Fruit fly (Drosophila melanogaster) whole organism, embryonic: ENCODE results near the gene janA.

ENCODE experiments used
- ATbp ChIP-seq: fragments of 200-800 bp; sonication (Bioruptor generic); optimal IDR thresholded peaks from 2 replicates; lab custom pipeline; 2017; ENCODE audit warnings: missing biosample characterization, mild to moderate bottlenecking, missing genetic modification characterization, missing genetic modification reagents
- CG10462 ChIP-seq: fragments of 200-800 bp; sonication (Bioruptor generic); optimal IDR thresholded peaks from 2 replicates; lab custom pipeline; 2016; ENCODE audit warnings: missing biosample characterization, missing genetic modification characterization
- CG11247 ChIP-seq: fragments of 200-800 bp; sonication (Bioruptor generic); IDR thresholded peaks from 2 replicates; pipeline ENCODE4 v1.3.6; 2022; ENCODE audit warnings: missing biosample characterization, missing genetic modification characterization
- CG12071 ChIP-seq: fragments of 200-800 bp; sonication (Bioruptor generic); optimal IDR thresholded peaks from 3 replicates; lab custom pipeline; 2018; ENCODE audit warnings: missing biosample characterization, mild to moderate bottlenecking, missing genetic modification characterization
- CG12219 ChIP-seq: fragments of 200-800 bp; sonication (Bioruptor generic); optimal IDR thresholded peaks from 3 replicates; lab custom pipeline; 2018; ENCODE audit warnings: missing biosample characterization, mild to moderate bottlenecking, missing genetic modification characterization
- CG12236 ChIP-seq: fragments of 200-800 bp; sonication (Bioruptor generic); optimal IDR thresholded peaks from 2 replicates; lab custom pipeline; 2016; ENCODE audit warnings: missing biosample characterization, missing genetic modification characterization
- CG13624 ChIP-seq: fragments of 200-800 bp; sonication (Bioruptor generic); optimal IDR thresholded peaks from 2 replicates; lab custom pipeline; 2016; ENCODE audit warnings: missing biosample characterization, missing genetic modification characterization
- CG15269 ChIP-seq: fragments of 200-800 bp; sonication (Bioruptor generic); optimal IDR thresholded peaks from 2 replicates; lab custom pipeline; 2018; ENCODE audit warnings: missing biosample characterization, mild to moderate bottlenecking, missing genetic modification characterization, moderate library complexity
- CG15601 ChIP-seq: fragments of 200-800 bp; sonication (Bioruptor generic); optimal IDR thresholded peaks from 3 replicates; lab custom pipeline; 2019; ENCODE audit warnings: missing biosample characterization, mild to moderate bottlenecking, missing genetic modification characterization, moderate library complexity
- CG1603 ChIP-seq: fragments of 200-800 bp; sonication (Bioruptor generic); optimal IDR thresholded peaks from 2 replicates; lab custom pipeline; 2019; ENCODE audit warnings: missing biosample characterization, mild to moderate bottlenecking, missing genetic modification characterization, moderate library complexity
- CG16815 ChIP-seq: fragments of 200-800 bp; sonication (Bioruptor generic); optimal IDR thresholded peaks from 3 replicates; lab custom pipeline; 2017; ENCODE audit warnings: missing biosample characterization, mild to moderate bottlenecking, missing genetic modification characterization
- CG3407 ChIP-seq: fragments of 200-800 bp; sonication (Bioruptor generic); optimal IDR thresholded peaks from 2 replicates; lab custom pipeline; 2018; ENCODE audit warnings: missing biosample characterization, mild to moderate bottlenecking, missing genetic modification characterization
- CG34422 ChIP-seq: fragments of 200-800 bp; sonication (Bioruptor generic); IDR thresholded peaks from 3 replicates; pipeline ENCODE4 v1.3.6; 2022; ENCODE audit warnings: missing biosample characterization, missing genetic modification characterization
- CG4282 ChIP-seq: fragments of 200-800 bp; sonication (Bioruptor generic); optimal IDR thresholded peaks from 2 replicates; lab custom pipeline; 2016; ENCODE audit warnings: missing biosample characterization, missing genetic modification characterization
- CG6689 ChIP-seq: fragments of 200-800 bp; sonication (Bioruptor generic); IDR thresholded peaks from 2 replicates; pipeline ENCODE4 v1.3.6; 2022; ENCODE audit warnings: missing biosample characterization, missing genetic modification characterization
- CG6765 ChIP-seq: fragments of 200-800 bp; sonication (Bioruptor generic); optimal IDR thresholded peaks from 3 replicates; lab custom pipeline; 2017; ENCODE audit warnings: missing biosample characterization, mild to moderate bottlenecking, missing genetic modification characterization
- CG7963 ChIP-seq: fragments of 200-800 bp; sonication (Bioruptor generic); IDR thresholded peaks from 3 replicates; pipeline ENCODE4 v1.3.6; 2022; ENCODE audit warnings: missing biosample characterization, missing genetic modification characterization; ENCODE audit not compliant: partially characterized antibody
- CG8944 ChIP-seq: fragments of 200-800 bp; sonication (Bioruptor generic); optimal IDR thresholded peaks from 3 replicates; lab custom pipeline; 2016; ENCODE audit warnings: missing biosample characterization, missing genetic modification characterization
- CG9609 ChIP-seq: fragments of 200-800 bp; sonication (Bioruptor generic); optimal IDR thresholded peaks from 3 replicates; lab custom pipeline; 2016; ENCODE audit warnings: missing biosample characterization, missing genetic modification characterization
- Camta ChIP-seq: fragments of 200-800 bp; sonication (Bioruptor generic); optimal IDR thresholded peaks from 2 replicates; lab custom pipeline; 2016; ENCODE audit warnings: missing biosample characterization, missing genetic modification characterization
- Dll ChIP-seq: fragments of 200-800 bp; sonication (Bioruptor generic); IDR thresholded peaks from 4 replicates; pipeline ENCODE4 v1.3.6; 2022; ENCODE audit warnings: missing biosample characterization, missing genetic modification characterization; ENCODE audit not compliant: partially characterized antibody
- E2f2 ChIP-seq: fragments of 200-800 bp; sonication (Bioruptor generic); IDR thresholded peaks from 2 replicates; pipeline ENCODE4 v1.3.6; 2022; ENCODE audit warnings: missing biosample characterization, missing genetic modification characterization
- Hmx ChIP-seq: fragments of 200-800 bp; sonication (Bioruptor generic); optimal IDR thresholded peaks from 2 replicates; lab custom pipeline; 2016; ENCODE audit warnings: missing biosample characterization, missing genetic modification characterization
- Hr51 ChIP-seq, 2 experiments: fragments of 200-800 bp; sonication (Bioruptor generic); optimal IDR thresholded peaks; 2 replicates in 1 of 2; 3 replicates in 1 of 2; lab custom pipeline; 2016 to 2018; ENCODE audit warnings: missing biosample characterization in 2 of 2, missing genetic modification characterization in 2 of 2, mild to moderate bottlenecking in 1 of 2, moderate library complexity in 1 of 2
- Opbp ChIP-seq: fragments of 200-800 bp; sonication (Bioruptor generic); IDR thresholded peaks from 3 replicates; pipeline ENCODE4 v1.3.6; 2022; ENCODE audit warnings: missing biosample characterization, missing genetic modification characterization; ENCODE audit not compliant: partially characterized antibody
- Trl ChIP-seq, 3 experiments: fragments of >200 bp in 2 of 3; fragments of 200-800 bp in 1 of 3; sonication (Bioruptor generic) in 1 of 3; optimal IDR thresholded peaks; 2 replicates in 1 of 3; 3 replicates in 2 of 3; lab custom pipeline; 2016 to 2017; ENCODE audit warnings: missing biosample characterization in 1 of 3, missing genetic modification characterization in 1 of 3
- YL-1 ChIP-seq: fragments of 200-800 bp; sonication (Bioruptor generic); optimal IDR thresholded peaks from 3 replicates; lab custom pipeline; 2017; ENCODE audit warnings: missing biosample characterization, mild to moderate bottlenecking, missing genetic modification characterization
- amos ChIP-seq: fragments of 200-800 bp; sonication (Bioruptor generic); IDR thresholded peaks from 2 replicates; pipeline ENCODE4 v1.3.6; 2022; ENCODE audit warnings: missing biosample characterization, missing genetic modification characterization; ENCODE audit not compliant: partially characterized antibody
- br ChIP-seq: fragments of >200 bp; optimal IDR thresholded peaks from 2 replicates; lab custom pipeline; 2017
- chif ChIP-seq, 2 experiments: fragments of 200-800 bp; sonication (Bioruptor generic); optimal IDR thresholded peaks; 3 replicates each; lab custom pipeline; 2016; ENCODE audit warnings: missing biosample characterization in 2 of 2, missing genetic modification characterization in 2 of 2
- crp ChIP-seq, 2 experiments: fragments of 200-800 bp; sonication (Bioruptor generic); optimal IDR thresholded peaks; 2 replicates in 1 of 2; 3 replicates in 1 of 2; lab custom pipeline; 2017; ENCODE audit warnings: missing biosample characterization in 2 of 2, missing genetic modification characterization in 2 of 2, mild to moderate bottlenecking in 1 of 2, moderate library complexity in 1 of 2
- ems ChIP-seq: fragments of 200-800 bp; sonication (Bioruptor generic); optimal IDR thresholded peaks from 3 replicates; lab custom pipeline; 2016; ENCODE audit warnings: missing biosample characterization, missing genetic modification characterization
- gcm2 ChIP-seq: fragments of 200-800 bp; sonication (Bioruptor generic); optimal IDR thresholded peaks from 2 replicates; lab custom pipeline; 2016; ENCODE audit warnings: missing biosample characterization, missing genetic modification characterization
- gem ChIP-seq: fragments of 200-800 bp; sonication (Bioruptor generic); optimal IDR thresholded peaks from 2 replicates; lab custom pipeline; 2019; ENCODE audit warnings: missing biosample characterization, mild to moderate bottlenecking, missing genetic modification characterization, moderate library complexity
- gro ChIP-seq: fragments of 200-800 bp; sonication (Bioruptor generic); optimal IDR thresholded peaks from 2 replicates; lab custom pipeline; 2016; ENCODE audit warnings: missing biosample characterization, missing genetic modification characterization
- klu ChIP-seq: fragments of 200-800 bp; sonication (Bioruptor generic); IDR thresholded peaks from 2 replicates; pipeline ENCODE4 v1.3.6; 2022; ENCODE audit warnings: missing biosample characterization, missing genetic modification characterization
- pb ChIP-seq: fragments of 200-800 bp; sonication (Bioruptor generic); optimal IDR thresholded peaks from 3 replicates; lab custom pipeline; 2016; ENCODE audit warnings: missing biosample characterization, missing genetic modification characterization
- phol ChIP-seq: fragments of 200-800 bp; sonication (Bioruptor generic); optimal IDR thresholded peaks from 3 replicates; lab custom pipeline; 2018; ENCODE audit warnings: missing biosample characterization, mild to moderate bottlenecking, missing genetic modification characterization, moderate library complexity
- repo ChIP-seq: fragments of 200-800 bp; sonication (Bioruptor generic); optimal IDR thresholded peaks from 2 replicates; lab custom pipeline; 2016; ENCODE audit warnings: missing biosample characterization, missing genetic modification characterization
- row ChIP-seq: fragments of 200-800 bp; sonication (Bioruptor generic); IDR thresholded peaks from 3 replicates; pipeline ENCODE4 v1.3.6; 2022; ENCODE audit warnings: missing biosample characterization, missing genetic modification characterization
- sens ChIP-seq: fragments of 200-800 bp; sonication (Bioruptor generic); peaks from one replicate; lab custom pipeline; 2016; ENCODE audit warnings: missing biosample characterization, missing genetic modification characterization
- sna ChIP-seq: fragments of 200-800 bp; sonication (Bioruptor generic); IDR thresholded peaks from 2 replicates; pipeline ENCODE4 v1.3.6; 2022; ENCODE audit warnings: missing biosample characterization, missing genetic modification characterization; ENCODE audit not compliant: partially characterized antibody
- so ChIP-seq: fragments of 200-800 bp; sonication (Bioruptor generic); IDR thresholded peaks from 3 replicates; pipeline ENCODE4 v1.3.6; 2022; ENCODE audit warnings: missing biosample characterization, missing genetic modification characterization
- sob ChIP-seq: fragments of 200-800 bp; sonication (Bioruptor generic); IDR thresholded peaks from 2 replicates; pipeline ENCODE4 v1.3.6; 2022; ENCODE audit warnings: missing biosample characterization, missing genetic modification characterization
- stwl ChIP-seq: fragments of 200-800 bp; sonication (Bioruptor generic); optimal IDR thresholded peaks from 3 replicates; lab custom pipeline; 2018; ENCODE audit warnings: missing biosample characterization, mild to moderate bottlenecking, missing genetic modification characterization, moderate library complexity
- tll ChIP-seq, 2 experiments: fragments of 200-800 bp in 1 of 2; fragments of >200 bp in 1 of 2; sonication (Bioruptor generic) in 1 of 2; optimal IDR thresholded peaks; 2 replicates each; lab custom pipeline; 2017 to 2019; ENCODE audit warnings: missing biosample characterization in 2 of 2, missing genetic modification characterization in 2 of 2, mild to moderate bottlenecking in 1 of 2, moderate library complexity in 1 of 2
- vnd ChIP-seq: fragments of 200-800 bp; sonication (Bioruptor generic); IDR thresholded peaks from 3 replicates; pipeline ENCODE4 v1.3.6; 2022; ENCODE audit warnings: missing biosample characterization, missing genetic modification characterization; ENCODE audit not compliant: partially characterized antibody
- zfh1 ChIP-seq: fragments of 200-800 bp; sonication (Bioruptor generic); IDR thresholded peaks from 3 replicates; pipeline ENCODE4 v1.3.6; 2022; ENCODE audit warnings: missing biosample characterization, missing genetic modification characterization

The janA gene

DNA sequence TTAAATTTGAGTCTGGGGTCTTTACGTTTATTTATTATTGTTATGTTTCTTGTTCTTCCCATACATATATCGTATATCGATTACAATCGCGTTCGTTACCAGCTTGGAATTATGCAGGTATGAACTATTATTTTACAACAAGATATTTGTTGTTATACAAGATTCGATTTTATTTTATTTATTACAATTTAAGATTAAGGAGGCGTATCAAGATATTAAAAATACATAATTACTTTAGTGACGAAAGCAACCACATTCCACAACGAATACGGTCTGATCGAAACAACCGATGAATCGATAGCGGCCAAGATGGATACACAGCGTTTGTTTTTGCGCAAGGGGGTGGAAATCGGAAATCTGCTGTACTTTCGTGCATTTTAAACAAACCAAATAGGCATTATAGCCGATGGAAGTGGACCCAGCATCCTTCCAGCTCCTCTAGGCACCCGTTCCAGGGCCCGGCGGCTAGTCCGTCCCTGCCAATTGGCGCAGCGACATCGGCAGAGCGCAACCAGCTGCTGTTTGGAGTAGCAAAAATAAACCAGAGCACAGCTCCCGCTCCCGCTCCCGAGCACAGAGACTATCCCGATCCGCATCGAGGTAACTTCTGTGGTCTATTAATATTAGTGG lies 41.6 kb downstream of the janA start, which contains the start of the genes CG15525 and CG11504 (continued):
- TF ChIP-seq br (lab: Kevin White, UChicago) (no peak), CG4282 (GFP tag; lab: Kevin White, UChicago) (no peak), CG9609 (GFP tag; lab: Kevin White, UChicago) (peak; percentile 36), CG3407 (no peak), stwl (tag; lab: Kevin White, UChicago) (peak; percentile 69), CG7963 (GFP tag; lab: Robert Waterston, UW) (peak; percentile 54; the same call in 2 of the 3 replicates), CG11247 (no peak), CG6689 (GFP tag; lab: Robert Waterston, UW) (peak; percentile 53; the same call in 1 of the 2 replicates), CG6765 (GFP tag; lab: Kevin White, UChicago) (no peak), repo (no peak), gro (GFP tag; lab: Kevin White, UChicago) (peak; percentile 53), Hmx (GFP tag; lab: Kevin White, UChicago) (no peak), CG12219 (GFP tag; lab: Kevin White, UChicago) (no peak), ems (GFP tag; lab: Kevin White, UChicago) (peak; percentile 46), tll (GFP tag; optimal IDR thresholded peaks at IDR 0.05; lab: Kevin White, UChicago) (no peak)

- TF ChIP-seq sob = 0 out of 2 replicates have a peak, but pooled peaks have one; percentile 26
- no peak for TF ChIP-seq CG12071 (GFP tag; lab: Kevin White, UChicago)
- TF ChIP-seq ATbp = no peak
- no peak for TF ChIP-seq zfh1 (GFP tag; lab: Robert Waterston, UW)
- TF ChIP-seq CG10462 (GFP tag; lab: Kevin White, UChicago) = no peak
- no peak for TF ChIP-seq Trl (optimal IDR thresholded peaks at IDR 0.05; lab: Kevin White, UChicago)
- TF ChIP-seq Trl (GFP tag; optimal IDR thresholded peaks at IDR 0.05; lab: Kevin White, UChicago) = peak; percentile 9
- TF ChIP-seq amos (GFP tag; lab: Robert Waterston, UW) = peak; percentile 78
- TF ChIP-seq E2f2 (GFP tag; lab: Robert Waterston, UW) = peak; percentile 79
- TF ChIP-seq Camta (GFP tag; lab: Kevin White, UChicago) = no peak
- TF ChIP-seq YL-1 (GFP tag; lab: Kevin White, UChicago) = peak; percentile 42
- TF ChIP-seq CG15269 = no peak
- TF ChIP-seq CG15601 = no peak
- TF ChIP-seq row (GFP tag; lab: Robert Waterston, UW) = peak; percentile 32; the same call in 1 of the 3 replicates
- no peak for TF ChIP-seq CG12236 (GFP tag; lab: Kevin White, UChicago)
- TF ChIP-seq crp (GFP tag; optimal IDR thresholded peaks at IDR 0.05; lab: Kevin White, UChicago) = peak in 1 of 2 experiments; percentile 2
- TF ChIP-seq CG16815 = no peak
- TF ChIP-seq Dll (GFP tag; lab: Robert Waterston, UW) = peak; percentile 73
- peak; percentile 60; the same call in 1 of the 3 replicates for TF ChIP-seq Opbp (GFP tag; lab: Robert Waterston, UW)
- no peak for TF ChIP-seq gcm2 (GFP tag; lab: Kevin White, UChicago)
- TF ChIP-seq CG1603 (tag; lab: Kevin White, UChicago) = peak; percentile 31
- TF ChIP-seq CG13624 (GFP tag; lab: Kevin White, UChicago) = no peak
- no peak for TF ChIP-seq so
- no peak for TF ChIP-seq CG8944 (GFP tag; lab: Kevin White, UChicago)
- peak; percentile 63 for TF ChIP-seq phol (tag; lab: Kevin White, UChicago)
- no peak for TF ChIP-seq sens
- no peak for TF ChIP-seq gem (tag; lab: Kevin White, UChicago)
- no peak for TF ChIP-seq Hr51 (GFP tag; optimal IDR thresholded peaks at IDR 0.05; lab: Kevin White, UChicago)
- TF ChIP-seq sna = peak; percentile 60
- no peak for TF ChIP-seq pb (GFP tag; lab: Kevin White, UChicago)
- 0 out of 3 replicates have a peak, but pooled peaks have one; percentile 40 for TF ChIP-seq CG34422 (GFP tag; lab: Robert Waterston, UW)
- no peak for TF ChIP-seq chif (GFP tag; optimal IDR thresholded peaks at IDR 0.05; lab: Kevin White, UChicago)
- TF ChIP-seq klu (GFP tag; lab: Robert Waterston, UW) = no peak
- TF ChIP-seq vnd (GFP tag; lab: Robert Waterston, UW) = peak; percentile 63
These were observed 44.3 kb downstream of the janA start, which contains the start of the genes CG7903 and Sas-6 for dm6 chr3R:29995035-29995434. Gene CG7903 (minus strand): TSS chr3R:29995231. Gene Sas-6 (plus strand): TSS chr3R:29995357.
